Worm (Caenorhabditis elegans) whole organism, L4 larva: Measurements from ENCODE around the gene rgs-2.
A peak's percentile ranks its signal among the peaks of the same experiment; 100 is the strongest.

Experiments used
- F49E8.2 ChIP-seq: sonication (generic microtip); optimal IDR thresholded peaks from 2 replicates; lab custom pipeline; 2016; ENCODE audit warnings: missing compliant biosample characterization, mild to moderate bottlenecking, missing genetic modification characterization, borderline replicate concordance
- aly-2 ChIP-seq: sonication (generic microtip); optimal IDR thresholded peaks from 2 replicates; lab custom pipeline; 2018; ENCODE audit warnings: missing biosample characterization, missing genetic modification characterization
- egl-27 ChIP-seq: sonication (generic microtip); optimal IDR thresholded peaks from 3 replicates; lab custom pipeline; 2017; ENCODE audit warnings: missing biosample characterization, missing genetic modification reagents, missing genetic modification characterization
- egl-43 ChIP-seq: fragments of 200-800 bp; sonication (Bioruptor generic); IDR thresholded peaks from 2 replicates; pipeline ENCODE4 v1.3.6; 2022; ENCODE audit warnings: missing genetic modification reagents, missing genetic modification characterization, missing compliant biosample characterization
- nhr-28 ChIP-seq: fragments of 150-350 bp; optimal IDR thresholded peaks from 2 replicates; lab custom pipeline; 2014; ENCODE audit warnings: missing biosample characterization, missing genetic modification characterization
- nhr-76 ChIP-seq: fragments of 150-350 bp; optimal IDR thresholded peaks from 2 replicates; lab custom pipeline; 2014; ENCODE audit warnings: missing biosample characterization, missing genetic modification characterization

- TF ChIP-seq F49E8.2 (tag; lab: Kevin White, UChicago) (no peak), nhr-76 (tag; lab: Kevin White, UChicago) (no peak), egl-43 (GFP tag; lab: Robert Waterston, UW) (peak; percentile 58; the same call in 1 of the 2 replicates), egl-27 (tag; lab: Kevin White, UChicago) (no peak), nhr-28 (no peak), aly-2 (no peak)
Measured at ce11 chrX:12690346-12690745, 22.1 kb upstream of the rgs-2 start.
